Fruit fly (Drosophila melanogaster): Measurements from ENCODE around the gene Spn31A.

The Spn31A gene

DNA sequence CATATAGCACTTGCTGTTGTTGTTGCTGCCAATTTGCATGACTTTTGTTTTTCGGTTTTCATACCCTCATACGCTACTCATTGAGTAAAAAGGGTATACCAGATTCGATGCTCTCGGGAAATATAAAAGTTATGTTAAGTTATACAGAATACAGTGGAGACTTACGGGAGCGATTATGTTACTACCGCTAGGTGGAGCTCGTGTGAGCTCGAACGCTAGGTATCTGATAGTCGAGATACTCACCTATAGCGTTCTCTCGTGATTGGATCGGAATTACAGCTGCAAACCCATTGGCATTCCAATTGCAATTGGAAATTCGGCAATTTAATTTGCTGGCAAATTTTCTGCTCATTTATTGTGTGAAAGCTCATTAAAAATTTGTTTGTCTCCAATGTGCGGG is 27.2 kb upstream of the Spn31A start (continued):
- TF ChIP-seq CG7357 (GFP tag; IDR thresholded peaks at IDR 0.05) (no peak), ato (GFP tag; IDR thresholded peaks at IDR 0.05; ENCODE audit: partially characterized antibody) (peak; percentile 81), CG14667 (GFP tag; IDR thresholded peaks at IDR 0.05) (no peak), Hr39 (optimal IDR thresholded peaks at IDR 0.05) (no peak), MTF-1 (GFP tag; optimal IDR thresholded peaks at IDR 0.05; ENCODE audit: borderline replicate concordance) (no peak), Xrp1 (GFP tag; IDR thresholded peaks at IDR 0.05) (no peak), inv (GFP tag; IDR thresholded peaks at IDR 0.05; ENCODE audit: partially characterized antibody) (peak; percentile 20; the same call in 1 of the 2 replicates), CkIIα-i1 (GFP tag; IDR thresholded peaks at IDR 0.05) (no peak), CG5245 (GFP tag; optimal IDR thresholded peaks at IDR 0.05) (no peak), Dbx (GFP tag; IDR thresholded peaks at IDR 0.05) (no peak), en (GFP tag; optimal IDR thresholded peaks at IDR 0.05) (no peak), CG12744 (GFP tag; optimal IDR thresholded peaks at IDR 0.05) (no peak), insv (GFP tag; optimal IDR thresholded peaks at IDR 0.05) (no peak), HLH4C (GFP tag; IDR thresholded peaks at IDR 0.05; ENCODE audit: partially characterized antibody) (peak; percentile 95), jing (GFP tag; optimal IDR thresholded peaks at IDR 0.05) (no peak), HmgD (GFP tag; optimal IDR thresholded peaks at IDR 0.05) (no peak), Dll (GFP tag; IDR thresholded peaks at IDR 0.05; ENCODE audit: partially characterized antibody) (no peak), dati (GFP tag; IDR thresholded peaks at IDR 0.05) (no peak), CG15479 (GFP tag; optimal IDR thresholded peaks at IDR 0.05) (no peak), Ada2b (GFP tag; IDR thresholded peaks at IDR 0.05) (no peak), CTCF (GFP tag; optimal IDR thresholded peaks at IDR 0.05) (peak; percentile 83), CG9215 (GFP tag; IDR thresholded peaks at IDR 0.05) (no peak), ham (GFP tag; IDR thresholded peaks at IDR 0.05) (no peak), B-H1 (GFP tag; IDR thresholded peaks at IDR 0.05) (no peak), nau (GFP tag; optimal IDR thresholded peaks at IDR 0.05) (no peak), usp (GFP tag; optimal IDR thresholded peaks at IDR 0.05) (no peak), knrl (GFP tag; IDR thresholded peaks at IDR 0.05; ENCODE audit: partially characterized antibody) (peak; percentile 43; the same call in 1 of the 3 replicates), trh (GFP tag; optimal IDR thresholded peaks at IDR 0.05) (no peak), Tbp (GFP tag; optimal IDR thresholded peaks at IDR 0.05) (no peak), CG31224 (GFP tag; IDR thresholded peaks at IDR 0.05) (no peak), Atf-2 (GFP tag; optimal IDR thresholded peaks at IDR 0.05) (no peak), zf30C (GFP tag; optimal IDR thresholded peaks at IDR 0.05) (no peak), peb (GFP tag; IDR thresholded peaks at IDR 0.05) (no peak), CG6854 (GFP tag; optimal IDR thresholded peaks at IDR 0.05) (no peak), Atf3 (GFP tag; optimal IDR thresholded peaks at IDR 0.05) (no peak), HmgZ (tag; optimal IDR thresholded peaks at IDR 0.05) (no peak), Deaf1 (tag; optimal IDR thresholded peaks at IDR 0.05) (no peak), CG5953 (GFP tag; IDR thresholded peaks at IDR 0.05) (no peak), CG12071 (GFP tag; optimal IDR thresholded peaks at IDR 0.05) (no peak), Rx (GFP tag; IDR thresholded peaks at IDR 0.05) (no peak), CG4282 (GFP tag; optimal IDR thresholded peaks at IDR 0.05) (no peak), Six4 (GFP tag; optimal IDR thresholded peaks at IDR 0.05) (no peak), CG2712 (tag; optimal IDR thresholded peaks at IDR 0.05) (no peak), ash1 (GFP tag; optimal IDR thresholded peaks at IDR 0.05) (no peak), CG11695 (GFP tag; IDR thresholded peaks at IDR 0.05) (no peak), so (GFP tag; IDR thresholded peaks at IDR 0.05) (no peak), Ptx1 (GFP tag; IDR thresholded peaks at IDR 0.05) (no peak), her (GFP tag; optimal IDR thresholded peaks at IDR 0.05) (no peak), sna (GFP tag; IDR thresholded peaks at IDR 0.05; ENCODE audit: partially characterized antibody) (no peak), hb (GFP tag; IDR thresholded peaks at IDR 0.05; ENCODE audit: partially characterized antibody) (peak; percentile 81), CG32772 (GFP tag; IDR thresholded peaks at IDR 0.05) (0 out of 2 replicates have a peak, but pooled peaks have one; percentile 9), H15 (GFP tag; IDR thresholded peaks at IDR 0.05) (0 out of 3 replicates have a peak, but pooled peaks have one; percentile 32), sens (GFP tag) (no peak), Dref (GFP tag; IDR thresholded peaks at IDR 0.05) (no peak)
